Worm (Caenorhabditis elegans): Measurements from ENCODE around the gene fzo-1.

DNA sequence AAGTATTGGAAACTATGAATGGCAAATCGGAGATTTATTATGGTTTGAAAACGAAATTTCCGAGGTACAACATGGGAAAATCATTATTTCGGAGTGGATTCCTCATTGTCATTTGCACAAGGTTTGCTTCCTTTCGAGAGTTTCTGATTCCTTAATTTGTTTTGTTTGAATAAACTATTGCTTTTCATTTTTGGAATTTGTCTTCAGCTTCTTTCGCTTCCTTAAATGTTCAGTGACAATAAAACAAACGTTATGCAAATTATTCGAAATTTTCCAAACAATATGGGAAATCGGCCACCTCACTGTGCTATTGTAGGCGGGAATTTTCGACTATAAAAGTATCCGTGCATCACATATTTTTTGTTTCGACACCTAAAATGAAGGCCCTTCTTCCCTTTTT is 5.9 kb upstream of the fzo-1 start, which contains the start of gene nep-25:
- TF ChIP-seq tbx-2 (tag; optimal IDR thresholded peaks at IDR 0.05): no peak
- no peak for TF ChIP-seq grh-1 (GFP tag; IDR thresholded peaks at IDR 0.05)
- no peak for TF ChIP-seq zag-1 (tag; optimal IDR thresholded peaks at IDR 0.05)
- no peak for TF ChIP-seq lsy-2 (tag; optimal IDR thresholded peaks at IDR 0.05)
- TF ChIP-seq unc-86 (tag; optimal IDR thresholded peaks at IDR 0.05): no peak
- TF ChIP-seq lin-14 (GFP tag; optimal IDR thresholded peaks at IDR 0.05): no peak
- TF ChIP-seq nhr-11 (tag; optimal IDR thresholded peaks at IDR 0.05): no peak
- TF ChIP-seq lin-39 (tag; optimal IDR thresholded peaks at IDR 0.05): no peak
- TF ChIP-seq nhr-12 (tag; optimal IDR thresholded peaks at IDR 0.05): no peak
